Fruit fly (Drosophila melanogaster): ENCODE measurements around the gene Ggt-1.
A peak's percentile ranks its signal among the peaks of the same experiment; 100 is the strongest.

The Ggt-1 gene

dm6 chrX:18541915-18542314, 29.6 kb upstream of the Ggt-1 start:
- peak; percentile 12 for TF ChIP-seq CG17806 (tag; optimal IDR thresholded peaks at IDR 0.05)
- TF ChIP-seq CG4496 (GFP tag; IDR thresholded peaks at IDR 0.05), result peak; percentile 83
- TF ChIP-seq rn (GFP tag; IDR thresholded peaks at IDR 0.05), result peak; percentile 54; the same call in 1 of the 2 replicates
- TF ChIP-seq D1 (tag; optimal IDR thresholded peaks at IDR 0.05), result no peak
- peak; percentile 69 for TF ChIP-seq CG32121 (GFP tag; IDR thresholded peaks at IDR 0.05)
- peak; percentile 50; the same call in 1 of the 3 replicates for TF ChIP-seq fd96Ca (GFP tag; IDR thresholded peaks at IDR 0.05)
- no peak for TF ChIP-seq CG15710 (tag; optimal IDR thresholded peaks at IDR 0.05)
- TF ChIP-seq CG14655 (GFP tag; optimal IDR thresholded peaks at IDR 0.05), result peak; percentile 63
- no peak for TF ChIP-seq gl (tag; optimal IDR thresholded peaks at IDR 0.05)
- TF ChIP-seq Ets98B (GFP tag; IDR thresholded peaks at IDR 0.05), result peak; percentile 75
- TF ChIP-seq CG8159 (tag; optimal IDR thresholded peaks at IDR 0.05), result peak; percentile 11
- no peak for TF ChIP-seq Pif1B (GFP tag; optimal IDR thresholded peaks at IDR 0.05)
- TF ChIP-seq CG12605 (GFP tag; IDR thresholded peaks at IDR 0.05), result peak; percentile 48
- TF ChIP-seq EcR (GFP tag; optimal IDR thresholded peaks at IDR 0.05), result no peak
- TF ChIP-seq CG13204 (GFP tag; optimal IDR thresholded peaks at IDR 0.05), result no peak
- peak; percentile 47 for TF ChIP-seq CG8301 (tag; optimal IDR thresholded peaks at IDR 0.05)
- TF ChIP-seq CG34367 (tag; optimal IDR thresholded peaks at IDR 0.05), result no peak
- TF ChIP-seq Pif1A (GFP tag; optimal IDR thresholded peaks at IDR 0.05), result peak; percentile 45
- TF ChIP-seq Snoo (tag; optimal IDR thresholded peaks at IDR 0.05), result no peak
- TF ChIP-seq CG10348 (GFP tag; IDR thresholded peaks at IDR 0.05), result no peak
- TF ChIP-seq CG9948 (tag; optimal IDR thresholded peaks at IDR 0.05), result peak; percentile 8

- TF ChIP-seq fd96Ca (GFP tag; IDR thresholded peaks at IDR 0.05) (no peak), Pif1B (GFP tag; optimal IDR thresholded peaks at IDR 0.05) (peak; percentile 51), gl (tag; optimal IDR thresholded peaks at IDR 0.05) (no peak), EcR (GFP tag; optimal IDR thresholded peaks at IDR 0.05) (no peak), CG17806 (tag; optimal IDR thresholded peaks at IDR 0.05) (peak; percentile 56), CG13204 (GFP tag; optimal IDR thresholded peaks at IDR 0.05) (peak; percentile 7), CG34367 (tag; optimal IDR thresholded peaks at IDR 0.05) (peak; percentile 51), CG15710 (tag; optimal IDR thresholded peaks at IDR 0.05) (peak; percentile 57), CG14655 (GFP tag; optimal IDR thresholded peaks at IDR 0.05) (peak; percentile 61), CG4496 (GFP tag; IDR thresholded peaks at IDR 0.05) (peak; percentile 45; the same call in 1 of the 3 replicates), CG9948 (tag; optimal IDR thresholded peaks at IDR 0.05) (peak; percentile 73), CG8159 (tag; optimal IDR thresholded peaks at IDR 0.05) (peak; percentile 78), Pif1A (GFP tag; optimal IDR thresholded peaks at IDR 0.05) (peak; percentile 14), Snoo (tag; optimal IDR thresholded peaks at IDR 0.05) (peak; percentile 58), CG32121 (GFP tag; IDR thresholded peaks at IDR 0.05) (no peak), CG8301 (tag; optimal IDR thresholded peaks at IDR 0.05) (peak; percentile 31), CG10348 (GFP tag; IDR thresholded peaks at IDR 0.05) (no peak), D1 (tag; optimal IDR thresholded peaks at IDR 0.05) (no peak), CG12605 (GFP tag; IDR thresholded peaks at IDR 0.05) (0 out of 2 replicates have a peak, but pooled peaks have one; percentile 28)
These were observed 27.9 kb upstream of the Ggt-1 start for dm6 chrX:18540268-18540667.

- peak; percentile 71 for TF ChIP-seq CG8159 (tag; optimal IDR thresholded peaks at IDR 0.05)
- TF ChIP-seq fd96Ca (GFP tag; IDR thresholded peaks at IDR 0.05), result peak; percentile 71
- peak; percentile 67 for TF ChIP-seq CG15710 (tag; optimal IDR thresholded peaks at IDR 0.05)
- TF ChIP-seq rn (GFP tag; IDR thresholded peaks at IDR 0.05), result no peak
- peak; percentile 69 for TF ChIP-seq CG17806 (tag; optimal IDR thresholded peaks at IDR 0.05)
- TF ChIP-seq CG4496 (GFP tag; IDR thresholded peaks at IDR 0.05), result peak; percentile 36; the same call in 1 of the 3 replicates
- TF ChIP-seq Snoo (tag; optimal IDR thresholded peaks at IDR 0.05), result peak; percentile 36
- no peak for TF ChIP-seq Ets98B (GFP tag; IDR thresholded peaks at IDR 0.05)
- no peak for TF ChIP-seq CG12605 (GFP tag; IDR thresholded peaks at IDR 0.05)
- peak; percentile 36 for TF ChIP-seq gl (tag; optimal IDR thresholded peaks at IDR 0.05)
- TF ChIP-seq CG8301 (tag; optimal IDR thresholded peaks at IDR 0.05), result peak; percentile 55
- TF ChIP-seq Pif1B (GFP tag; optimal IDR thresholded peaks at IDR 0.05), result peak; percentile 66
- TF ChIP-seq CG13204 (GFP tag; optimal IDR thresholded peaks at IDR 0.05), result peak; percentile 40
- peak; percentile 61 for TF ChIP-seq CG14655 (GFP tag; optimal IDR thresholded peaks at IDR 0.05)
- TF ChIP-seq CG32121 (GFP tag; IDR thresholded peaks at IDR 0.05), result 0 out of 2 replicates have a peak, but pooled peaks have one; percentile 10
- peak; percentile 62 for TF ChIP-seq CG34367 (tag; optimal IDR thresholded peaks at IDR 0.05)
- TF ChIP-seq CG10348 (GFP tag; IDR thresholded peaks at IDR 0.05), result no peak
- TF ChIP-seq D1 (tag; optimal IDR thresholded peaks at IDR 0.05), result no peak
- TF ChIP-seq Pif1A (GFP tag; optimal IDR thresholded peaks at IDR 0.05), result peak; percentile 70
- TF ChIP-seq EcR (GFP tag; optimal IDR thresholded peaks at IDR 0.05), result no peak
- peak; percentile 57 for TF ChIP-seq CG9948 (tag; optimal IDR thresholded peaks at IDR 0.05)
These were observed 26.0 kb upstream of the Ggt-1 start for dm6 chrX:18538204-18538864.

dm6 chrX:18537066-18537759, 24.9 kb upstream of the Ggt-1 start:
- TF ChIP-seq CG8159 (tag; optimal IDR thresholded peaks at IDR 0.05) (peak; percentile 67), fd96Ca (GFP tag; IDR thresholded peaks at IDR 0.05) (no peak), Pif1B (GFP tag; optimal IDR thresholded peaks at IDR 0.05) (no peak), EcR (GFP tag; optimal IDR thresholded peaks at IDR 0.05) (no peak), CG14655 (GFP tag; optimal IDR thresholded peaks at IDR 0.05) (peak; percentile 18), Snoo (tag; optimal IDR thresholded peaks at IDR 0.05) (no peak), CG17806 (tag; optimal IDR thresholded peaks at IDR 0.05) (peak; percentile 24), CG34367 (tag; optimal IDR thresholded peaks at IDR 0.05) (peak; percentile 56), rn (GFP tag; IDR thresholded peaks at IDR 0.05) (no peak), CG9948 (tag; optimal IDR thresholded peaks at IDR 0.05) (peak; percentile 51), Ets98B (GFP tag; IDR thresholded peaks at IDR 0.05) (no peak), CG32121 (GFP tag; IDR thresholded peaks at IDR 0.05) (no peak), CG15710 (tag; optimal IDR thresholded peaks at IDR 0.05) (peak; percentile 59), CG12605 (GFP tag; IDR thresholded peaks at IDR 0.05) (no peak), CG10348 (GFP tag; IDR thresholded peaks at IDR 0.05) (no peak), D1 (tag; optimal IDR thresholded peaks at IDR 0.05) (no peak), CG4496 (GFP tag; IDR thresholded peaks at IDR 0.05) (no peak), gl (tag; optimal IDR thresholded peaks at IDR 0.05) (no peak), CG13204 (GFP tag; optimal IDR thresholded peaks at IDR 0.05) (peak; percentile 78), CG8301 (tag; optimal IDR thresholded peaks at IDR 0.05) (peak; percentile 1), Pif1A (GFP tag; optimal IDR thresholded peaks at IDR 0.05) (no peak)

Data from whole organism, pupa.